Worm (Caenorhabditis elegans): ENCODE data around the gene lgc-30.
A peak's percentile ranks its signal among the peaks of the same experiment; 100 is the strongest.

The lgc-30 gene

ce11 chrIV:945601-946000, 20.9 kb downstream of the lgc-30 start, which contains the start of gene faah-3:
TSS of gene faah-3 (minus strand) at chrIV:945653.
- TF ChIP-seq hmbx-1 (tag; optimal IDR thresholded peaks at IDR 0.05) (no peak), B0310.2 (tag; optimal IDR thresholded peaks at IDR 0.05) (no peak), pes-1 (GFP tag; IDR thresholded peaks at IDR 0.05) (no peak), ets-7 (tag; optimal IDR thresholded peaks at IDR 0.05) (no peak), tbx-37 (GFP tag; conservative IDR thresholded peaks at IDR 0.05) (no peak), hmg-4 (GFP tag; optimal IDR thresholded peaks at IDR 0.05) (no peak), ama-1 (optimal IDR thresholded peaks at IDR 0.05) (no peak)

ce11 chrIV:949940-950592, 25.4 kb downstream of the lgc-30 start:
- TF ChIP-seq tbx-37 (GFP tag; conservative IDR thresholded peaks at IDR 0.05): no peak
- no peak for TF ChIP-seq tbx-11 (GFP tag; IDR thresholded peaks at IDR 0.05)
- no peak for TF ChIP-seq sea-1 (GFP tag; conservative IDR thresholded peaks at IDR 0.05)
- no peak for TF ChIP-seq tra-4 (tag; optimal IDR thresholded peaks at IDR 0.05)
- TF ChIP-seq ceh-13 (GFP tag; optimal IDR thresholded peaks at IDR 0.05): no peak
- TF ChIP-seq flt-1 (GFP tag; IDR thresholded peaks at IDR 0.05): no peak
- TF ChIP-seq F13C5.2 (tag; optimal IDR thresholded peaks at IDR 0.05): no peak

ce11 chrIV:951569-951968, 26.9 kb downstream of the lgc-30 start:
- TF ChIP-seq pes-1 (GFP tag; IDR thresholded peaks at IDR 0.05) (no peak), hmbx-1 (tag; optimal IDR thresholded peaks at IDR 0.05) (no peak), hnd-1 (tag; optimal IDR thresholded peaks at IDR 0.05) (no peak), sea-1 (GFP tag; conservative IDR thresholded peaks at IDR 0.05) (no peak), F13C5.2 (tag; optimal IDR thresholded peaks at IDR 0.05) (no peak), ceh-36 (tag; optimal IDR thresholded peaks at IDR 0.05) (no peak)

ce11 chrIV:953136-953535, 28.5 kb downstream of the lgc-30 start:
- TF ChIP-seq ama-1 (optimal IDR thresholded peaks at IDR 0.05) (no peak), F13C5.2 (tag; optimal IDR thresholded peaks at IDR 0.05) (no peak), aly-1 (tag; optimal IDR thresholded peaks at IDR 0.05) (no peak), tra-4 (tag; optimal IDR thresholded peaks at IDR 0.05) (no peak), hnd-1 (tag; optimal IDR thresholded peaks at IDR 0.05) (no peak), tbx-11 (GFP tag; IDR thresholded peaks at IDR 0.05) (no peak), tbx-37 (GFP tag; conservative IDR thresholded peaks at IDR 0.05) (no peak), hmbx-1 (tag; optimal IDR thresholded peaks at IDR 0.05) (no peak), sea-1 (GFP tag; conservative IDR thresholded peaks at IDR 0.05) (no peak), ceh-36 (tag; optimal IDR thresholded peaks at IDR 0.05) (no peak), ceh-13 (GFP tag; optimal IDR thresholded peaks at IDR 0.05) (no peak), ets-7 (tag; optimal IDR thresholded peaks at IDR 0.05) (no peak)

ce11 chrIV:957820-958219, 33.1 kb downstream of the lgc-30 start:
- no peak for TF ChIP-seq F13C5.2 (tag; optimal IDR thresholded peaks at IDR 0.05)
- no peak for TF ChIP-seq tra-4 (tag; optimal IDR thresholded peaks at IDR 0.05)
- no peak for TF ChIP-seq tbx-37 (GFP tag; conservative IDR thresholded peaks at IDR 0.05)
- peak; percentile 53 for TF ChIP-seq hmg-4 (GFP tag; optimal IDR thresholded peaks at IDR 0.05)
- TF ChIP-seq B0310.2 (tag; optimal IDR thresholded peaks at IDR 0.05): no peak
- TF ChIP-seq ama-1 (optimal IDR thresholded peaks at IDR 0.05): no peak
- TF ChIP-seq pes-1 (GFP tag; IDR thresholded peaks at IDR 0.05): no peak

ce11 chrIV:959221-959620, 34.5 kb downstream of the lgc-30 start, which contains the start of gene plx-1:
TSS of gene plx-1 (plus strand) at chrIV:959521.
- TF ChIP-seq hmbx-1 (tag; optimal IDR thresholded peaks at IDR 0.05) (no peak), ets-7 (tag; optimal IDR thresholded peaks at IDR 0.05) (no peak), hnd-1 (tag; optimal IDR thresholded peaks at IDR 0.05) (no peak), ceh-13 (GFP tag; optimal IDR thresholded peaks at IDR 0.05) (no peak), ceh-36 (tag; optimal IDR thresholded peaks at IDR 0.05) (no peak), flt-1 (GFP tag; IDR thresholded peaks at IDR 0.05) (no peak), B0310.2 (tag; optimal IDR thresholded peaks at IDR 0.05) (no peak), aly-1 (tag; optimal IDR thresholded peaks at IDR 0.05) (no peak), hmg-4 (GFP tag; optimal IDR thresholded peaks at IDR 0.05) (no peak), tbx-37 (GFP tag; conservative IDR thresholded peaks at IDR 0.05) (no peak)

DNA sequence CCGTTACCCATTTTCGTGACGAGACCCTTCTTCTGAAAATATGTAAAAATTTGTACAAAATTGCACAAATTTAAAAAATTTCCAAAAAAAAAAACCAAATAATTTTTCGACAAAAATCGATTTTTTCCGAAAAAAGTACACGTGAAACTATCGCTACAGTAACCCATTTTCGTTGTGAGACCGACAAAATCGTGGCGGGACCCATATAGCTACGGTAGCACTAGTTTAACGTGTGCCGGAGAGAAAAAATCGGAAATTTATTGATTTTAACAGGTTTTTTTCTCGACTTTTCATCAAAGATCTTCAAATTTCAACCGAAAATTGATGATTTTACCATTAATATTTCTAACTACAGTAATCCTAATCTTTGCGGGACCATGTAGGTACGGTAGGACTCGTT, 35.5 kb downstream of the lgc-30 start:
- TF ChIP-seq tra-4 (tag; optimal IDR thresholded peaks at IDR 0.05) (no peak), pes-1 (GFP tag; IDR thresholded peaks at IDR 0.05) (no peak), sea-1 (GFP tag; conservative IDR thresholded peaks at IDR 0.05) (no peak), ceh-13 (GFP tag; optimal IDR thresholded peaks at IDR 0.05) (no peak), tbx-37 (GFP tag; conservative IDR thresholded peaks at IDR 0.05) (no peak), aly-1 (tag; optimal IDR thresholded peaks at IDR 0.05) (no peak), ama-1 (optimal IDR thresholded peaks at IDR 0.05) (no peak), scrt-1 (GFP tag; IDR thresholded peaks at IDR 0.05) (no peak), hnd-1 (tag; optimal IDR thresholded peaks at IDR 0.05) (no peak), hmbx-1 (tag; optimal IDR thresholded peaks at IDR 0.05) (no peak), ets-7 (tag; optimal IDR thresholded peaks at IDR 0.05) (no peak), ceh-36 (tag; optimal IDR thresholded peaks at IDR 0.05) (no peak), flt-1 (GFP tag; IDR thresholded peaks at IDR 0.05) (no peak), hmg-4 (GFP tag; optimal IDR thresholded peaks at IDR 0.05) (no peak), tbx-11 (GFP tag; IDR thresholded peaks at IDR 0.05) (no peak), F13C5.2 (tag; optimal IDR thresholded peaks at IDR 0.05) (no peak), B0310.2 (tag; optimal IDR thresholded peaks at IDR 0.05) (no peak)

- TF ChIP-seq hnd-1 (tag; optimal IDR thresholded peaks at IDR 0.05) (no peak), F13C5.2 (tag; optimal IDR thresholded peaks at IDR 0.05) (no peak), ceh-13 (GFP tag; optimal IDR thresholded peaks at IDR 0.05) (no peak), tbx-11 (GFP tag; IDR thresholded peaks at IDR 0.05) (no peak), pes-1 (GFP tag; IDR thresholded peaks at IDR 0.05) (no peak), B0310.2 (tag; optimal IDR thresholded peaks at IDR 0.05) (no peak), tra-4 (tag; optimal IDR thresholded peaks at IDR 0.05) (no peak)
Measured at ce11 chrIV:961862-962261, 37.2 kb downstream of the lgc-30 start.

Data from whole organism, early embryonic.